Worm (Caenorhabditis elegans): ENCODE results near the gene T02B11.3.

T02B11.3 gene

DNA sequence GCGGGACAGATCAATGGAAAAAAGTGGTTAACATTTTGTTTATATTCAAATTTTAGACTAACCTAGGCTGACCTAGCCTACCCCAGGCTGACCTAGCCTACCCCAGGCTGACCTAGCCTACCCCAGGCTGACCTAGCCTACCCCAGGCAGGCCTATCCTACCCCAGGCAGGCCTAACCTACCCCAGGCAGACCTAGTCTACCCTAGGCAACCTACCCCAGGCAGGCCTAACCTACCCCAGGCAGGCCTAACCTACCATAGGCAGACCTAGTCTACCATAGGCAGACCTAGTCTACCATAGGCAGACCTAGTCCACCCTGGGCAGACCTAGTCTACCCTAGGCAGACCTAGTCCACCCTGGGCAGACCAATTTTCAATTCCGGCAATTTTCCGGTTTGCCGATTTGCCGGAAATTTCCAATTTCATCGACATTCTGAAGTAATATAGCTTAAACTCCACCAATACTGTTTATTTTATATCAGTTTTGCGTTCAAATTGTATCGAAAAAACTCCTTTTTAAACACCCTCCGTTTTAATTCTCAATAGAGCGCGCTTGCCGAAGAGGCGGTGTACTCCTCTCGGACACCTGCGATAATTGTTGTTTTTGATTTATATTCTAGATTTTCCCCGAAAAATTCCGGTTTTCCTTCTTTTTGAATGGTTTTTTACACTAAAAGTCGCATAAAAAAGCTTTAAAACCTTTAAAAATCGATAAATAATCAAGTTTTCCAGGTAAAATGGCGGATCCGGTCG is 37.8 kb upstream of the T02B11.3 start, which contains the start of gene trm-2A (continued):
- peak; percentile 37; the same call in 1 of the 2 replicates for TF ChIP-seq zfh-2 (GFP tag; conservative IDR thresholded peaks at IDR 0.05)
- TF ChIP-seq K12H6.12 (tag; optimal IDR thresholded peaks at IDR 0.05), result no peak
- TF ChIP-seq T07F8.4 (tag; optimal IDR thresholded peaks at IDR 0.05), result no peak
- no peak for TF ChIP-seq nhr-27 (tag; optimal IDR thresholded peaks at IDR 0.05)
- TF ChIP-seq Y56A3A.18 (GFP tag; IDR thresholded peaks at IDR 0.05), result no peak
- no peak for TF ChIP-seq akir-1 (GFP tag; optimal IDR thresholded peaks at IDR 0.05)
- no peak for TF ChIP-seq dox-1 (GFP tag; IDR thresholded peaks at IDR 0.05)
- TF ChIP-seq sdz-38 (tag; optimal IDR thresholded peaks at IDR 0.05), result no peak
- TF ChIP-seq atf-7 (tag; optimal IDR thresholded peaks at IDR 0.05), result no peak
- TF ChIP-seq madf-6 (GFP tag; IDR thresholded peaks at IDR 0.05), result peak; percentile 50; the same call in 1 of the 2 replicates
- no peak for TF ChIP-seq somi-1 (GFP tag; optimal IDR thresholded peaks at IDR 0.05)

DNA sequence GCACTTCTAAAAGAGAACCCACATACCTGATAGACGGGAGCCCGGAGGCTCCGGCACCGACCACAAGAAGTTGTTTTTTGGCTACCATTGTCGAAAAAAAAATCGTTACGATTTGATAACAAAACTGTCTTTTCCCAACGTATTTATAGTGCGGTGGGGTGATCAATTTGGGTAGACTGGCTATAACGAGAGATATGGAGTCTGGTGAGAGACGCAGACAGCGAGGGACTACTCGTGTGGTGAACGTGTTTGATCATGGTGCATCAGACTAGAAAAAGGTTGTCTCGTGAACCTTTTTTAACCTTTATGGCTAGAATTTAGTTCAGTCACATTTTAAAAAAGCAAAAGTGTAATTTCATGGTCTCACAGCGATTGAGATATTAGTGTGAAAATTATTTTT is 36.8 kb upstream of the T02B11.3 start, which contains the start of gene fmo-5:
TSS of gene fmo-5 (minus strand) at position 206 of the 400 bp plus-strand sequence.
- TF ChIP-seq Y53F4B.3 (GFP tag; IDR thresholded peaks at IDR 0.05), result no peak
- TF ChIP-seq nhr-80 (tag; optimal IDR thresholded peaks at IDR 0.05), result peak; percentile 15
- 0 out of 2 replicates have a peak, but pooled peaks have one; percentile 14 for TF ChIP-seq madf-3 (GFP tag; IDR thresholded peaks at IDR 0.05)
- TF ChIP-seq attf-5 (GFP tag; optimal IDR thresholded peaks at IDR 0.05), result peak; percentile 8
- peak; percentile 58 for TF ChIP-seq mcd-1 (GFP tag; IDR thresholded peaks at IDR 0.05)
- peak; percentile 80 for TF ChIP-seq hmg-1.2 (GFP tag; IDR thresholded peaks at IDR 0.05)
- peak; percentile 25 for TF ChIP-seq F22D6.2 (tag; optimal IDR thresholded peaks at IDR 0.05)
- TF ChIP-seq dpl-1 (GFP tag; optimal IDR thresholded peaks at IDR 0.05), result no peak
- TF ChIP-seq tbp1 (GFP tag; optimal IDR thresholded peaks at IDR 0.05), result peak; percentile 35
- TF ChIP-seq C06A6.2 (GFP tag; conservative IDR thresholded peaks at IDR 0.05), result 0 out of 2 replicates have a peak, but pooled peaks have one; percentile 28
- no peak for TF ChIP-seq bed-2 (GFP tag; IDR thresholded peaks at IDR 0.05)
- TF ChIP-seq ztf-26 (tag; optimal IDR thresholded peaks at IDR 0.05), result peak; percentile 31
- no peak for TF ChIP-seq cebp-1 (GFP tag; IDR thresholded peaks at IDR 0.05)
- TF ChIP-seq cebp-1 (tag; optimal IDR thresholded peaks at IDR 0.05), result peak; percentile 37

DNA sequence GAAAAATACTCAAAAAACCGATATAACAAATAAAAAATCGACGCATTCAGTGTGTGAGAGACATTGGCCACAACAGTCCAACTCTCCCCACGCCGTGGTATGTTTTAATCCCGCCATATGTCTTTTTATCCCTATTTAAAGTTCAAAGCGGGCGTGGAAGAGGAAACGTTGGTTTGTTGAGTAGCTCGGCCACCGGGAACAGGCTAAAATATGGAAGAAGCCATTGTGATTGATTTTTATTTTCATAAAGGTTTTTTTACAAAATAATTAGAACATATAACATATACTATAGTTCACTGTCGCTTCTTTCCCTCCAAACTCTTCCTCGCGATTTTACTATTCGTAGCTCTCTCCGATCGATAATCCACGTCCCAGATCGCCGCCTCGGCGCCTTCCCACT is 32.5 kb upstream of the T02B11.3 start, which contains the start of gene nas-32:
TSS of gene nas-32 (minus strand) at position 101 of the 400 bp plus-strand sequence.
- TF ChIP-seq bed-2 (GFP tag; IDR thresholded peaks at IDR 0.05) (no peak), ceh-79 (tag; optimal IDR thresholded peaks at IDR 0.05) (no peak), tbx-9 (tag; optimal IDR thresholded peaks at IDR 0.05; ENCODE audit: borderline replicate concordance) (no peak), F55B11.4 (tag; optimal IDR thresholded peaks at IDR 0.05; ENCODE audit: borderline replicate concordance, insufficient read depth) (no peak), sdz-38 (tag; optimal IDR thresholded peaks at IDR 0.05) (no peak), F37B4.10 (GFP tag; IDR thresholded peaks at IDR 0.05) (no peak), lag-1 (GFP tag; IDR thresholded peaks at IDR 0.05) (no peak), egl-18 (GFP tag; IDR thresholded peaks at IDR 0.05) (no peak), Y53F4B.3 (GFP tag; IDR thresholded peaks at IDR 0.05) (no peak), B0035.1 (tag; optimal IDR thresholded peaks at IDR 0.05) (no peak)

DNA sequence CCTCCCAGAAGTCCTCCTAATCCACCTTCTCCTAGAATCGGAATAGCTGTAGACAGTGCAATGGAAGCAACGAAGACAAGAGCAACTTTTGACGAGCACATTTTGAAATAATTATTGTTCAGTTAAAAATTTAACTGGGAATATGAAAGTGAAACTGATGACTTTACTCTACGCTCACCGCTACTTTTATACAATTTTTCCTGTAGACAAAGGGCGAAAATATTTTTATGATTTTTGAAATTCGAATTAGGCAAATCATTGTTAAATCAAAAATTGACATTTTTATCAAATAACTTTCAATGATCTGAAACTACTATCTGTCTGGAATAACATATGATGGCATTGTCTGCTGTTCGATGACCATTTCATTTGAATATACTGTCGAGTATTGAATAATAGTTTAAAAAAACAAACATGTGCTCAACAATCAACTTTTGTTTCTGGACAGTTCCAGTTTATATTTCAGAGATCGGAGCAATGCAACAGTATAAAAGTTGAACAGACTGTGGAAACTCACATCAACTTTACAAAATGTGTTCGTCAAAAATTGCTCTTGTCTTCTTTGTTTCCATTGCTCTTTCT is 26.9 kb upstream of the T02B11.3 start, which contains the start of the genes srlf-23 and srlf-20:
TSS of gene srlf-23 (minus strand) at position 101 of the 582 bp plus-strand sequence.
TSS of gene srlf-20 (plus strand) at position 532 of the 582 bp plus-strand sequence.
- TF ChIP-seq hlh-12 (tag; optimal IDR thresholded peaks at IDR 0.05) (no peak), F55B11.4 (tag; optimal IDR thresholded peaks at IDR 0.05; ENCODE audit: borderline replicate concordance, insufficient read depth) (no peak), ztf-3 (GFP tag; optimal IDR thresholded peaks at IDR 0.05) (no peak), ztf-22 (GFP tag; optimal IDR thresholded peaks at IDR 0.05) (no peak), D2030.7 (GFP tag; IDR thresholded peaks at IDR 0.05) (no peak), nhr-179 (tag; optimal IDR thresholded peaks at IDR 0.05) (no peak), madf-10 (tag; optimal IDR thresholded peaks at IDR 0.05) (no peak), egl-44 (GFP tag; IDR thresholded peaks at IDR 0.05) (no peak), lir-1 (GFP tag; conservative IDR thresholded peaks at IDR 0.05) (no peak), Y53G8AR.9 (GFP tag; conservative IDR thresholded peaks at IDR 0.05) (no peak), cebp-2 (GFP tag; IDR thresholded peaks at IDR 0.05) (no peak), egrh-3 (GFP tag; IDR thresholded peaks at IDR 0.05) (no peak), dox-1 (GFP tag; IDR thresholded peaks at IDR 0.05) (no peak), C17E4.6 (GFP tag; IDR thresholded peaks at IDR 0.05) (no peak), somi-1 (GFP tag; optimal IDR thresholded peaks at IDR 0.05) (no peak), zfh-2 (GFP tag; conservative IDR thresholded peaks at IDR 0.05) (no peak)
